Worm (Caenorhabditis elegans): ENCODE measurements around the gene irld-66.

Gene irld-66

DNA sequence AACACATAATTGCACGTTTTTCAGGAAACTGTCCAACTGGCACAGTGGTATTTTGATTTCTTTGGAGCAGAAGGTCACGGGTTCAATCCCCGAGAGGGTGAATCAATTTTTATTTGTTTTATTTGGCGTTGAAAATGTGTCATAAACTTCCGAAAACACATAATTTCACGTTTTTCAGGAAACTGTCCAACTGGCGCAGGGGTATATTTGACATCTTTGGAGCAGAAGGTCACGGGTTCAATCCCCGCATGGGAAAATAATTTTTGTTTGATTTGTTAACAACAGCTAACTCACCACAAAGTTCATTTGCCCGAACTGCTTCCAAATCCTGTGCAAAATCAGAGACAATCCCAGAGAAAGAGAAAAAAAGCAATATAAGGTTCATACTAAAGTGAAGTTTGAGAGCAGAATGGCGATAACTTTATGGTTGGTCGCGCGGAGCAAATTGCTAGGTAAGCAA, 15.0 kb upstream of the irld-66 start, which contains the start of gene irld-48:
Gene irld-48 (plus strand): TSS at position 410 of the 460 bp plus-strand sequence.
- no peak for TF ChIP-seq sptf-1 (tag; optimal IDR thresholded peaks at IDR 0.05)
- TF ChIP-seq lin-32 (GFP tag; optimal IDR thresholded peaks at IDR 0.05) = no peak
- TF ChIP-seq mab-5 (tag; optimal IDR thresholded peaks at IDR 0.05) = no peak
- TF ChIP-seq mls-2 (tag; optimal IDR thresholded peaks at IDR 0.05) = no peak
- no peak for TF ChIP-seq bed-3 (GFP tag; optimal IDR thresholded peaks at IDR 0.05)
- TF ChIP-seq ceh-43 (GFP tag; optimal IDR thresholded peaks at IDR 0.05) = no peak
- TF ChIP-seq nhr-2 (tag; optimal IDR thresholded peaks at IDR 0.05) = no peak
- no peak for TF ChIP-seq nhr-76 (tag; optimal IDR thresholded peaks at IDR 0.05)
- no peak for TF ChIP-seq flh-1 (GFP tag; optimal IDR thresholded peaks at IDR 0.05)
- TF ChIP-seq cnd-1 (tag; optimal IDR thresholded peaks at IDR 0.05) = no peak
- no peak for TF ChIP-seq mep-1 (tag; optimal IDR thresholded peaks at IDR 0.05)

DNA sequence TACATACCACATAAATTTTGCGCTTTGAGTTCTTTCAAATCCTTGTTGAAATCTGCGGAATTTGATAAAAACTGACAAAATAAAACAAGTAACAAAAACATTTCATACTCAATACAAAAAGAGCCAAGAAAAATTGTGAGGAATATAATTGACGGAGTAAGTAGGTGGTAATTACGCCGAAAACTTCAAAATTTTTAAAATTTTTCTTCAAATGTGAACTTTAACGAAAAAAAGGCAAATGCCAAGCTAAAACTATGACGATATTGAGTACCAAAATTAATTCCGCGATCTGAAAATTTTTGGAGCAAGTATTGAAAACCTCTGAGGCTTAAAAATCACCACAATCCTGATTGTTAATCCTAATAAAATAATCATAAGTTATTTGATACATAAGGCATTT, 12.0 kb upstream of the irld-66 start, which contains the start of gene irld-51:
Gene irld-51 (minus strand): TSS at position 101 of the 400 bp plus-strand sequence.
- no peak for TF ChIP-seq nhr-28 (tag; optimal IDR thresholded peaks at IDR 0.05)
- no peak for TF ChIP-seq ztf-11 (tag; optimal IDR thresholded peaks at IDR 0.05)

DNA sequence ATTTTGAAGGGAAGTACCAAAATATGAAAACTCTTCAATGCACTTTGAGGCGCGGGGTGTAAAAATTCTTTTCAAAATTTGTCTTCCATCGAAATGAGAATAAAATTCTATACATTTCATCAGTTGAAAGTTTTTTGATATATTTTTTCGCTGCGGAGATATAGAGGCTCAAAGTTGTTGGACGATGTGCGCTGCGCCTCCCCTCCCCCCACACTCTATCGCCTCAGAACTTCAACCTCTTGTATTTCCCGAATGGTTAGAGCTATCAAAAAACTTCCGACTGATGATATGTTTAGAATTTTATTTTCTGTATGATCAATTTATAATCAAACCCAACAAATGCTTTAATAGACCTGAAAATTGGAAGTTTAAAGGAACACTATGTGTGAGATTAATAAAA, 8.0 kb upstream of the irld-66 start:
- TF ChIP-seq ham-2 (GFP tag; optimal IDR thresholded peaks at IDR 0.05) = no peak
- no peak for TF ChIP-seq nhr-28 (tag; optimal IDR thresholded peaks at IDR 0.05)
- TF ChIP-seq sem-2 (GFP tag; optimal IDR thresholded peaks at IDR 0.05) = no peak
- TF ChIP-seq blmp-1 (tag; optimal IDR thresholded peaks at IDR 0.05) = no peak
- no peak for TF ChIP-seq M03D4.4 (tag; optimal IDR thresholded peaks at IDR 0.05)
- no peak for TF ChIP-seq drap-1 (GFP tag; optimal IDR thresholded peaks at IDR 0.05)
- no peak for TF ChIP-seq ces-1 (GFP tag; optimal IDR thresholded peaks at IDR 0.05)
- TF ChIP-seq mab-5 (tag; optimal IDR thresholded peaks at IDR 0.05) = no peak
- TF ChIP-seq snpc-4 (tag; optimal IDR thresholded peaks at IDR 0.05) = no peak

DNA sequence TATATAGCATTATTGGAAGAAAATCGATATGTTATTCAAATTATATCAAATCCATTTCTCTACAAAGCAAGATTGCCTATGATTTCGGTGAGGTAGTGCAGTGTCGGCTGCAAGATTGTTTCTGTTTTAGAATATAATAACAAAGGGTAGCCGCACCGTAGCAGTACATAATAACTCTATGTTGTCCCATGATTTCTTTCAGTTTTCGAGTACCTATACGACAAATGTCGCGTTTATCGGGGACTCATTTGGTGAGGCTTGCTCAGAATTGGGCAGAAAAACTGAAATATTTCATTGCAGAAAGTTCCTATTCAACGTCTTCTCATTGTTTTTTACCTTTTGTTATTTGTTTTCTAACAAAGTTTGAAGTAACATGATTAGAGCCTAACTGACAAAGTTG, 5.8 kb upstream of the irld-66 start, which contains the start of gene srw-79:
Gene srw-79 (plus strand): TSS at position 301 of the 400 bp plus-strand sequence.
- TF ChIP-seq lin-32 (GFP tag; optimal IDR thresholded peaks at IDR 0.05) (no peak), nhr-12 (tag; optimal IDR thresholded peaks at IDR 0.05) (no peak), nhr-237 (tag; optimal IDR thresholded peaks at IDR 0.05) (no peak), ham-2 (GFP tag; optimal IDR thresholded peaks at IDR 0.05) (no peak), ztf-11 (tag; optimal IDR thresholded peaks at IDR 0.05) (no peak), drap-1 (GFP tag; optimal IDR thresholded peaks at IDR 0.05) (no peak), unc-62 (GFP tag; optimal IDR thresholded peaks at IDR 0.05) (no peak), unc-120 (tag; optimal IDR thresholded peaks at IDR 0.05; ENCODE audit: poor library complexity, severe bottlenecking) (no peak), lsy-2 (tag; optimal IDR thresholded peaks at IDR 0.05) (no peak), snpc-4 (tag; optimal IDR thresholded peaks at IDR 0.05) (no peak), sem-2 (GFP tag; optimal IDR thresholded peaks at IDR 0.05) (no peak), flh-1 (GFP tag; optimal IDR thresholded peaks at IDR 0.05) (no peak), M03D4.4 (tag; optimal IDR thresholded peaks at IDR 0.05) (no peak), mls-2 (tag; optimal IDR thresholded peaks at IDR 0.05) (no peak), bed-3 (GFP tag; optimal IDR thresholded peaks at IDR 0.05) (no peak), sptf-1 (tag; optimal IDR thresholded peaks at IDR 0.05) (no peak), lin-13 (tag; optimal IDR thresholded peaks at IDR 0.05) (no peak), nhr-76 (tag; optimal IDR thresholded peaks at IDR 0.05) (no peak), tbx-8 (GFP tag; optimal IDR thresholded peaks at IDR 0.05) (no peak), mab-5 (tag; optimal IDR thresholded peaks at IDR 0.05) (no peak)

DNA sequence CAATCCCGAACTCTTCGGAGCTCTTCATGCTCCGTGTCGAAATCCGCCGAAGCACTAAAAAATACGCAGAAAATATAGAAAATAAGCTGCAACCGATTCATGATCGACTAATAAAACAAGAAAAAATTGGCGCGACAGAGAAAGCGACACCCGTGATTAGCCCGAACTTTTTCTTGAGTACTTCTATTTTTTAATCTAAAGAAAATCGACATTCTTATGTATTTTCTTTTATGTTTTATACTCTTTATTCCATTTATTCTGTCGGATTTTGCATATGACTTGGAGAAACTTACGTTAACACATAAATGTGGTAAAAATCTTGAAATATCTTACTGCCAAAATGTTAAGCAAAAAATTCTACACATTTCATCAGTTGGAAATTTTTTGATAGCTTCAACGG, 3.3 kb upstream of the irld-66 start, which contains the start of the genes irld-50 and irld-49:
Gene irld-50 (minus strand): TSS at position 101 of the 400 bp plus-strand sequence.
Gene irld-49 (plus strand): TSS at position 211 of the 400 bp plus-strand sequence.
- TF ChIP-seq mls-2 (tag; optimal IDR thresholded peaks at IDR 0.05) (no peak), hlh-1 (tag; optimal IDR thresholded peaks at IDR 0.05) (no peak), sptf-1 (tag; optimal IDR thresholded peaks at IDR 0.05) (no peak), ces-1 (GFP tag; optimal IDR thresholded peaks at IDR 0.05) (no peak), zip-8 (tag; optimal IDR thresholded peaks at IDR 0.05) (no peak), mab-5 (tag; optimal IDR thresholded peaks at IDR 0.05) (no peak)

DNA sequence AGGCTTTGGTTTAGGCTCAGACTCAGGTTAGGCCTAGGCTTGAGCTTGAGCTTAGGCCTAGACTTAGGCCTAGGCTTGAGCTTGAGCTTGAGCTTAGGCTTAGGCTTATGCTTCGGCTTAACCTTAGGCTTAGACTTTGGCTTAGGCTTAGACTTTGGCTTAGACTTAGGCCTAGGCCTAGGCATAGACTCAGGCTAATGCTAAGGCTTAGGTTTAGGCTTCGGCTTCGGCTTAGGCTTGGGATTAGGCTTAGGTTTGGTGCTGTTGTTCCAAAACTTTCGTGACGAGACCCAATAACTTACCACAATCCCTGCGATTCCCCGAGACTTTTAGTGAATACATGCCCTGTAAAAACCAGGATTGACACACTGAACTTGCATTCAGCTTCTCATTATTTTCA, 966 bp downstream of the irld-66 start:
- TF ChIP-seq lsy-2 (tag; optimal IDR thresholded peaks at IDR 0.05) (no peak), nhr-28 (tag; optimal IDR thresholded peaks at IDR 0.05) (no peak), lin-32 (GFP tag; optimal IDR thresholded peaks at IDR 0.05) (no peak), pha-4 (tag; optimal IDR thresholded peaks at IDR 0.05) (no peak), ceh-43 (GFP tag; optimal IDR thresholded peaks at IDR 0.05) (no peak), sptf-1 (tag; optimal IDR thresholded peaks at IDR 0.05) (no peak), nhr-237 (tag; optimal IDR thresholded peaks at IDR 0.05) (no peak), sem-2 (GFP tag; optimal IDR thresholded peaks at IDR 0.05) (no peak), nhr-76 (tag; optimal IDR thresholded peaks at IDR 0.05) (no peak), ces-1 (GFP tag; optimal IDR thresholded peaks at IDR 0.05) (no peak), mab-5 (tag; optimal IDR thresholded peaks at IDR 0.05) (no peak), M03D4.4 (tag; optimal IDR thresholded peaks at IDR 0.05) (no peak), unc-62 (GFP tag; optimal IDR thresholded peaks at IDR 0.05) (no peak), mls-2 (tag; optimal IDR thresholded peaks at IDR 0.05) (no peak), unc-39 (tag; optimal IDR thresholded peaks at IDR 0.05) (no peak), cnd-1 (tag; optimal IDR thresholded peaks at IDR 0.05) (no peak), ham-2 (GFP tag; optimal IDR thresholded peaks at IDR 0.05) (no peak), tbx-8 (GFP tag; optimal IDR thresholded peaks at IDR 0.05) (no peak)
